Worm (Caenorhabditis elegans) whole organism, L4/young adult: ENCODE measurements around the gene fbxb-115.

ENCODE experiments used
- W03F9.2 ChIP-seq: fragments of 150-350 bp; optimal IDR thresholded peaks from 2 replicates; lab custom pipeline; 2014; ENCODE audit warnings: missing biosample characterization, missing genetic modification characterization
- dao-5 ChIP-seq: sonication (generic microtip); optimal IDR thresholded peaks from 2 replicates; lab custom pipeline; 2016; ENCODE audit warnings: missing genotype, missing genetic modification characterization, moderate library complexity, missing compliant biosample characterization
- him-1 ChIP-seq: sonication (generic microtip); optimal IDR thresholded peaks from 2 replicates; lab custom pipeline; 2016; ENCODE audit warnings: missing genotype, missing genetic modification reagents, missing genetic modification characterization, missing compliant biosample characterization

The fbxb-115 gene

ce11 chrV:19251844-19252243 is 11.8 kb upstream of the fbxb-115 start, which contains the start of gene F21D9.11:
Gene F21D9.11 (plus strand): TSS chrV:19252144.
- no peak for TF ChIP-seq W03F9.2 (tag; lab: Kevin White, UChicago)
- no peak for TF ChIP-seq him-1 (tag; lab: Kevin White, UChicago)
- TF ChIP-seq dao-5 (tag; lab: Kevin White, UChicago), result no peak

ce11 chrV:19250983-19251382 is 11.0 kb upstream of the fbxb-115 start, which contains the start of gene str-81:
Gene str-81 (minus strand): TSS chrV:19251083.
- TF ChIP-seq him-1 (tag; lab: Kevin White, UChicago) (no peak), dao-5 (tag; lab: Kevin White, UChicago) (no peak), W03F9.2 (tag; lab: Kevin White, UChicago) (no peak)

- no peak for TF ChIP-seq him-1 (tag; lab: Kevin White, UChicago)
- no peak for TF ChIP-seq W03F9.2 (tag; lab: Kevin White, UChicago)
- TF ChIP-seq dao-5 (tag; lab: Kevin White, UChicago), result no peak
Measured at ce11 chrV:19237204-19237603, 2.8 kb downstream of the fbxb-115 start, which contains the start of gene fbxb-2. Gene fbxb-2 (minus strand): TSS chrV:19237304.

ce11 chrV:19233469-19233868 is 6.6 kb downstream of the fbxb-115 start, which contains the start of gene fbxb-116:
Gene fbxb-116 (plus strand): TSS chrV:19233769.
- TF ChIP-seq him-1 (tag; lab: Kevin White, UChicago) (no peak), W03F9.2 (tag; lab: Kevin White, UChicago) (no peak), dao-5 (tag; lab: Kevin White, UChicago) (no peak)

DNA sequence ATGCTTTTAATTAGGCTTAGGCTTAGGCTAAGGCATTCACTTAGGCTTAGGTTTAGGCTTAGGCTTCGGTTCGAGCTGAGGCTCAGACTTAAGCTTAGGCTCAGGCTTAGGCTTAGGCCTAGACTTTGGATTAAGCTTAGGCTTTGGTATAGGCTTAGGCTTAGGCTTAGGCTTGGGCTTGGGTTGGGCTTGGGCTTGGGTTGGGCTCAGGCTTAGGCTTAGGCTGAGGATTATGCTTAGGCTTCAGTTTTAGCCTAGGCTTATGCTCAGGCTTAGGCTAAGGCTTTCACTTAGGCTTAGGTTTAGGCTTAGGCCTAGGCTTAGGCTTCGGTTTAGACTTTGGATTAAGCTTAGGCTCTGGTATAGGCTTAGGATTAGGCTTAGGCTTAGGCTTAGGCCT is 8.9 kb downstream of the fbxb-115 start:
- no peak for TF ChIP-seq dao-5 (tag; lab: Kevin White, UChicago)
- no peak for TF ChIP-seq him-1 (tag; lab: Kevin White, UChicago)
- TF ChIP-seq W03F9.2 (tag; lab: Kevin White, UChicago), result no peak

DNA sequence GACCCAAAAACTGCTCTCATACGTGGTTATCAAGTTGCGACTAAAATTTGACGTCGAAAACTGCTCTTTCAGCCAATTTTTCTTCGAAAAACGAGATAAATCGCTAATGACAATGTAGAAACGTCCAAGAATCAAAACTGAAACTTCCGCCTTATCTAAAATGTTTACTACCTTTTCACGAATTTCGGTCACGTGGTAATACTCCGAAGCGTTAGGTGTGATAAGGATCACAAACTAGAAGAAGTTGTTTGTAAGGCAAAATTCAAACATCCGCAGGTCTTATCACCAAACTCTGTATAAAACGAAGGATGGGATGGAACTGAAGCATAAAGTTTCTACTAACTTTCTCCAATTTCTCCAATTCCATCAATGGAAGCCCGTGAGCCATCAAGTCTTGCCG is 9.6 kb downstream of the fbxb-115 start, which contains the start of gene sqst-3:
TSS of gene sqst-3 (plus strand) at position 370 of the 400 bp plus-strand sequence.
- TF ChIP-seq dao-5 (tag; lab: Kevin White, UChicago) (no peak), him-1 (tag; lab: Kevin White, UChicago) (no peak), W03F9.2 (tag; lab: Kevin White, UChicago) (no peak)

ce11 chrV:19217675-19218074 is 22.4 kb downstream of the fbxb-115 start, which contains the start of gene oac-49:
Gene oac-49 (plus strand): TSS chrV:19217975.
- no peak for TF ChIP-seq dao-5 (tag; lab: Kevin White, UChicago)
- TF ChIP-seq him-1 (tag; lab: Kevin White, UChicago), result no peak
- TF ChIP-seq W03F9.2 (tag; lab: Kevin White, UChicago), result no peak

DNA sequence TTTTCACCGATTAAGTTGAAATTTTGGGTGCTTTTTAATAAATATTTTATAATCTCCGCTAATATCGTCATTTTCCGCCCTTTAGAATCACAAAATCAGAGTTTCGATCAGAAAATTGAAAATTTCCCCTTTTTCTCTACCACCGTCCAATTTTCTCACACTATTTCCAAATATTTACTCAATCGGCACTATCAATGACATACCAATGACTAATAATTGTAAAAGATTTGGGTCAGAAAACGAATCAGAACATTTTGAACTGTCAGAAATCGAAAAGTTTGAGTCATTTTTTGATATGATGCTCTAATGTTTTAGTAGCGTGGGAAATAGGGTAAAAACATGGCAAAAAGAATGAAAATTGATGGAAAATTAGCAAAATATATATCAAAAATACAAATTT is 22.9 kb downstream of the fbxb-115 start, which contains the start of gene srr-2:
TSS of gene srr-2 (minus strand) at position 73 of the 400 bp plus-strand sequence.
- TF ChIP-seq W03F9.2 (tag; lab: Kevin White, UChicago) (no peak), dao-5 (tag; lab: Kevin White, UChicago) (no peak), him-1 (tag; lab: Kevin White, UChicago) (no peak)

- TF ChIP-seq W03F9.2 (tag; lab: Kevin White, UChicago), result no peak
- TF ChIP-seq him-1 (tag; lab: Kevin White, UChicago), result no peak
- no peak for TF ChIP-seq dao-5 (tag; lab: Kevin White, UChicago)
Measured at ce11 chrV:19212354-19212753, 27.7 kb downstream of the fbxb-115 start.

DNA sequence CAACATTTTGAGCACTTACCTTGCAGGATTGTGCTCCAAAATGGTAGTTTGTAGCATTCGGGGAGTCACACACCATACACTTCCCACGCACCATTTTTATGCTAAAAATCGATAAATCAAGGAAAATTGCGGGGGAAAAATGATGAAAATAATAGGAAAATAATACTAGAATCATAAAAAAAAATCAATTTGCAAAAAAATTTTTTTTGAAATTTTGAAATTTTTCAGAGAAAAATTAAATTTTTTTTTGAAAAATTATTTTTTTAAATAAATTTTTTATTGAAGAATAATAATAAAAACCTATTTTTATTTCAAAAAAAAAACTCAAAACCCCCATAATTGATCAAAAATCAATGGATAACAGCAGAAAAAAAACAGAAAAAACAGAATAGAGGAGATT is 28.2 kb downstream of the fbxb-115 start, which contains the start of gene nhr-79:
TSS of gene nhr-79 (minus strand) at position 101 of the 400 bp plus-strand sequence.
- TF ChIP-seq him-1 (tag; lab: Kevin White, UChicago) (no peak), dao-5 (tag; lab: Kevin White, UChicago) (no peak), W03F9.2 (tag; lab: Kevin White, UChicago) (no peak)

DNA sequence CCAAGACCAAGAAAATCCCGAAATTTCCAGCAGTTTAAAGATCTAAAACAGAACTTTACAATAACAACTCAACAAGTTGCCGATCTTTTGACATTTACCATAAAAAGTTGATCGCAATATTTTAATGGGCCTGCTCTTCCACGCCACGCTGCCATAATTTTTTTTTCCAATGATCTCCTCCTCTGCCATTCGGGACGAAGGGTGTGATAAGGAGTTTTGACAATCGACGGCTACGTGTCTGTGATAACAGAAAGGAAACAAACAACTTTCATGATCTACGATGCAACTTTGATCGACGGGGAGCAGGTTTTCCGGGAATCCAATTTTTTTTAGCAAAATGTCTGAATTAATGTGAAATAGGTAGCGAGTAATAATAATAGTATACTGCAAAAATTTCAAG is 33.1 kb downstream of the fbxb-115 start:
- TF ChIP-seq W03F9.2 (tag; lab: Kevin White, UChicago) (no peak), dao-5 (tag; lab: Kevin White, UChicago) (no peak)

- TF ChIP-seq W03F9.2 (tag; lab: Kevin White, UChicago), result no peak
- TF ChIP-seq dao-5 (tag; lab: Kevin White, UChicago), result no peak
Measured at ce11 chrV:19205450-19205849, 34.6 kb downstream of the fbxb-115 start.

ce11 chrV:19203299-19203698 is 36.7 kb downstream of the fbxb-115 start, which contains the start of gene Y39B6A.1:
Gene Y39B6A.1 (minus strand): TSS chrV:19203607.
- TF ChIP-seq him-1 (tag; lab: Kevin White, UChicago) (no peak), dao-5 (tag; lab: Kevin White, UChicago) (no peak), W03F9.2 (tag; lab: Kevin White, UChicago) (no peak)

- TF ChIP-seq W03F9.2 (tag; lab: Kevin White, UChicago) (no peak), him-1 (tag; lab: Kevin White, UChicago) (no peak)
Measured at ce11 chrV:19202800-19203199, 37.2 kb downstream of the fbxb-115 start.
